Fruit fly (Drosophila melanogaster): ENCODE results near the gene EloA.
A peak's percentile ranks its signal among the peaks of the same experiment; 100 is the strongest.

The EloA gene

DNA sequence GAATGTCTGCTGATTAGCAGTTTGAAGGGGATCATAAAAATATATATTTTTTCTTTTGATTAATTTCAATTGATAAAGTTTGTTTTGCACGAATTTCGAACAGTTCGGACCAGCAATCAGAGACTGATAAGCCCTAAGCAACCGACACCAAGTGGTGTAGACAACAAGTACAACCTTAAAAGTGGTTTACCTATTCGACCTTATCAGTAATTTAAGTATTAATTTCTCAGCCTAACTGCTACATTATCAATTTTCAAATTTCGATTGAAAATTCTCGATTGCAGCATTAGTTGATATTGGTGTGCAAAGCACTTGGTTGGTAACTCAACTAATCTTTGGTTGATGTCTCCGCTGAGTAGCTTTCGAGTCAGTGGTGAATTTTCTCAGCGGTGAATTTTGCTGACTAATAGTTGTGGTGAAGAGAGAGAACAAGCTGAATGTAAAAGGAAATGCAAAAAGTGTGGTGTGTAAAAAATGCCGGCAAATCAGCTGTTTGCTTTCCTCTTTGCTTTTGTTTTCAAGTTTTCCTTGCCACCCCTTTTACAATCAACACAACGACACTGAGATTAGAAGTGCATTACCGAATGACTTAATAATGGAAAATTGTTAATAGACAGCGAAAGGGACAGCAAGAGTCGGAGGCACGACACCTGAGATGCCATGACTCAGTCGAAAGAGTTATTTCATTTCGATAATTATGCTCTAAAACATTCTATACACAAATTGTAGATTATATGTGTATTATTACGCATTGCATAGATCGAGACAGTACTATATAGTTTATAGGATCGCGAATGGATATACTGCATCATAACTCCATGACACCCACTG is 36.5 kb upstream of the EloA start (continued):
- TF ChIP-seq abd-A (tag; optimal IDR thresholded peaks at IDR 0.05) (peak; percentile 83), Ptx1 (GFP tag; IDR thresholded peaks at IDR 0.05) (no peak), pb (GFP tag; optimal IDR thresholded peaks at IDR 0.05) (no peak), Vsx1 (GFP tag; optimal IDR thresholded peaks at IDR 0.05) (peak; percentile 53), exex (tag; optimal IDR thresholded peaks at IDR 0.05) (peak; percentile 98), hkb (optimal IDR thresholded peaks at IDR 0.05) (no peak), hkb (GFP tag; IDR thresholded peaks at IDR 0.05) (0 out of 2 replicates have a peak, but pooled peaks have one; percentile 8), CG1603 (tag; optimal IDR thresholded peaks at IDR 0.05) (peak; percentile 75), emc (GFP tag; optimal IDR thresholded peaks at IDR 0.05) (no peak), CTCF (GFP tag; optimal IDR thresholded peaks at IDR 0.05) (peak; percentile 72), Kr (GFP tag; optimal IDR thresholded peaks at IDR 0.05) (peak; percentile 2), trh (GFP tag; optimal IDR thresholded peaks at IDR 0.05) (no peak), BtbVII (GFP tag; optimal IDR thresholded peaks at IDR 0.05) (peak; percentile 13), CG13624 (GFP tag; optimal IDR thresholded peaks at IDR 0.05) (peak; percentile 4), CrebB (tag; optimal IDR thresholded peaks at IDR 0.05) (peak; percentile 13), gsb-n (tag; optimal IDR thresholded peaks at IDR 0.05) (no peak), CG10267 (tag; optimal IDR thresholded peaks at IDR 0.05) (peak; percentile 53), Hr39 (optimal IDR thresholded peaks at IDR 0.05) (no peak), CG3407 (GFP tag; optimal IDR thresholded peaks at IDR 0.05) (no peak), Trl (optimal IDR thresholded peaks at IDR 0.05) (peak; percentile 14 to 24), Trl (GFP tag; optimal IDR thresholded peaks at IDR 0.05) (no peak), unc-4 (GFP tag; IDR thresholded peaks at IDR 0.05; ENCODE audit: partially characterized antibody) (peak; percentile 54; the same call in 1 of the 2 replicates), Dip3 (GFP tag; optimal IDR thresholded peaks at IDR 0.05) (no peak), pfk (GFP tag; optimal IDR thresholded peaks at IDR 0.05) (peak; percentile 20), da (GFP tag; optimal IDR thresholded peaks at IDR 0.05) (no peak), Atf-2 (GFP tag; optimal IDR thresholded peaks at IDR 0.05) (no peak), CG17829 (tag; optimal IDR thresholded peaks at IDR 0.05) (peak; percentile 43), chinmo (GFP tag; IDR thresholded peaks at IDR 0.05; ENCODE audit: partially characterized antibody) (peak; percentile 81; the same call in 2 of the 4 replicates), CG1792 (GFP tag; optimal IDR thresholded peaks at IDR 0.05) (no peak), CG18011 (GFP tag; optimal IDR thresholded peaks at IDR 0.05) (peak; percentile 50), Hey (tag; optimal IDR thresholded peaks at IDR 0.05) (peak; percentile 78), pros (GFP tag; optimal IDR thresholded peaks at IDR 0.05) (peak; percentile 3), gro (GFP tag; optimal IDR thresholded peaks at IDR 0.05) (peak; percentile 51), Gsc (GFP tag; IDR thresholded peaks at IDR 0.05) (no peak), B-H2 (GFP tag; optimal IDR thresholded peaks at IDR 0.05) (peak; percentile 22), CG6791 (GFP tag; IDR thresholded peaks at IDR 0.05; ENCODE audit: partially characterized antibody) (peak; percentile 51; the same call in 1 of the 3 replicates), Lhr (GFP tag; optimal IDR thresholded peaks at IDR 0.05) (peak; percentile 74), lab (GFP tag; optimal IDR thresholded peaks at IDR 0.05) (peak; percentile 34), sc (optimal IDR thresholded peaks at IDR 0.05) (no peak), sc (GFP tag; optimal IDR thresholded peaks at IDR 0.05) (no peak), CG15011 (GFP tag; optimal IDR thresholded peaks at IDR 0.05) (no peak)

DNA sequence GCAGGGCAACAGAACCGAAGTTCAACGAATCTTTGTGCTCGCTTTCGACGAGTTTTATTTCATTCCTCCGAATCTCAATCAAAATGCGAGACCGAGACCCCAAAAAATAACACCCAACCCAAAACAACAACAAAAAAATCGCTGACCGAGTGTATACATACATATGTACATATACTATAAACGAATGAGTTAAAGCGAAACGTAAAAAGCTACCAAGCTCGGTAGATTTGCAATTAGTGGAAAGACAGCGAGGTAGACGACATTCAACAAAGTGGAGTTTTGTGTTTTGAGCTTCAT is 36.0 kb upstream of the EloA start:
- TF ChIP-seq chinmo (GFP tag; IDR thresholded peaks at IDR 0.05; ENCODE audit: partially characterized antibody) = 0 out of 4 replicates have a peak, but pooled peaks have one; percentile 21
- TF ChIP-seq CG14860 (GFP tag; IDR thresholded peaks at IDR 0.05; ENCODE audit: partially characterized antibody) = no peak
